Fruit fly (Drosophila melanogaster): ENCODE measurements around the gene CG34288.

The CG34288 gene

DNA sequence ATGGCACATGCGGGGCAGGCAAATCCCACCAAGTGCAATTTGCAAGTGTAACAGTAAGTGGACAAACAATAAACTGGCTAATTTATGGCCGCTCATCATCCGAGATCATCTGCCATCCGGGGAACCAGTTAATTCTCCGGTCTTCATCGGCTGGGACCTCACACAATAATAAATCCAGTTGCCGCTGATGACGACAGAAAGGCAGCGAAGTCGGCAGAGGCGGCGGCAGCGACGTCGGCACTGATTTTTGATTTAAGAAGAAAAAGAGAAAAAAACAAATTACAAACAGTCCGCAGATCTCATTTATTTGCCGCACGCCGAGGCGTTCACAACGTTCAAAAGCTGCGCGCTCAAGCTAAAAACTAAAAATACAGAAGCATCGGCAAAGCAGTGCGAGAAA is 44.7 kb downstream of the CG34288 start, which contains the start of gene CG13856:
Gene CG13856, plus strand, starts transcription at position 301 of the 400 bp plus-strand sequence.
- TF ChIP-seq CG17806 (tag; optimal IDR thresholded peaks at IDR 0.05) = no peak
- no peak for TF ChIP-seq D1 (tag; optimal IDR thresholded peaks at IDR 0.05)
- no peak for TF ChIP-seq CG8301 (tag; optimal IDR thresholded peaks at IDR 0.05)
- no peak for TF ChIP-seq CG14655 (GFP tag; optimal IDR thresholded peaks at IDR 0.05)
- TF ChIP-seq CG13204 (GFP tag; optimal IDR thresholded peaks at IDR 0.05) = no peak
- no peak for TF ChIP-seq CG32121 (GFP tag; IDR thresholded peaks at IDR 0.05)
- TF ChIP-seq Snoo (tag; optimal IDR thresholded peaks at IDR 0.05) = no peak
- TF ChIP-seq CG9948 (tag; optimal IDR thresholded peaks at IDR 0.05) = no peak
- TF ChIP-seq Ets98B (GFP tag; IDR thresholded peaks at IDR 0.05) = no peak
- TF ChIP-seq EcR (GFP tag; optimal IDR thresholded peaks at IDR 0.05) = no peak
- TF ChIP-seq CG15710 (tag; optimal IDR thresholded peaks at IDR 0.05) = no peak
- no peak for TF ChIP-seq gl (tag; optimal IDR thresholded peaks at IDR 0.05)
- TF ChIP-seq CG34367 (tag; optimal IDR thresholded peaks at IDR 0.05) = no peak
- TF ChIP-seq fd96Ca (GFP tag; IDR thresholded peaks at IDR 0.05) = no peak
- no peak for TF ChIP-seq CG8159 (tag; optimal IDR thresholded peaks at IDR 0.05)
- TF ChIP-seq CG10348 (GFP tag; IDR thresholded peaks at IDR 0.05) = no peak
- no peak for TF ChIP-seq Pif1B (GFP tag; optimal IDR thresholded peaks at IDR 0.05)
- TF ChIP-seq CG12605 (GFP tag; IDR thresholded peaks at IDR 0.05) = no peak

DNA sequence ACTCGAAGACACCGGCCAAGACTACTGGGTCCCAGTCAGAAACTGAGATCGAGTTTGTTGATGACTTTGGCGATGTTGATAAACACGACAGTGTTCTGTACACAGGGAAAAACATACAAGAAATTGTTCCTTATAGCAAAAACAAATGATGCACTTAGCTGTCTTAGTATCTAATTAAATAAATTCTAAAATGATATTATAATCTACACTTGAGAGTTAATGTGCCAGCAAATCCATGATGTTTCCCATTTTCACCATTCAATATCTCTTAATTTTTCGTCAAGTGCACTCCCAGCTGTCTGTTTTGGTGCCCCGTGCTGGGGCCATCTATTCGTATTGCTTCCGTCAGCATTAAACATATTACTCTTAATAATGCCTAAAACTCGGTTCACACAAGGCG is 46.8 kb downstream of the CG34288 start:
- no peak for TF ChIP-seq CG10348 (GFP tag; IDR thresholded peaks at IDR 0.05)
- TF ChIP-seq Ets98B (GFP tag; IDR thresholded peaks at IDR 0.05) = peak; percentile 69
- TF ChIP-seq Pif1A (GFP tag; optimal IDR thresholded peaks at IDR 0.05) = peak; percentile 61
- no peak for TF ChIP-seq EcR (GFP tag; optimal IDR thresholded peaks at IDR 0.05)
- TF ChIP-seq CG14655 (GFP tag; optimal IDR thresholded peaks at IDR 0.05) = peak; percentile 85
- TF ChIP-seq rn (GFP tag; IDR thresholded peaks at IDR 0.05) = no peak
- TF ChIP-seq CG8301 (tag; optimal IDR thresholded peaks at IDR 0.05) = peak; percentile 85
- no peak for TF ChIP-seq CG12605 (GFP tag; IDR thresholded peaks at IDR 0.05)
- TF ChIP-seq CG9948 (tag; optimal IDR thresholded peaks at IDR 0.05) = peak; percentile 54
- no peak for TF ChIP-seq CG13204 (GFP tag; optimal IDR thresholded peaks at IDR 0.05)
- peak; percentile 79; the same call in 2 of the 3 replicates for TF ChIP-seq CG4496 (GFP tag; IDR thresholded peaks at IDR 0.05)
- no peak for TF ChIP-seq CG15710 (tag; optimal IDR thresholded peaks at IDR 0.05)
- TF ChIP-seq CG34367 (tag; optimal IDR thresholded peaks at IDR 0.05) = no peak
- no peak for TF ChIP-seq CG17806 (tag; optimal IDR thresholded peaks at IDR 0.05)
- TF ChIP-seq CG8159 (tag; optimal IDR thresholded peaks at IDR 0.05) = peak; percentile 23
- TF ChIP-seq Pif1B (GFP tag; optimal IDR thresholded peaks at IDR 0.05) = peak; percentile 43
- no peak for TF ChIP-seq fd96Ca (GFP tag; IDR thresholded peaks at IDR 0.05)
- TF ChIP-seq D1 (tag; optimal IDR thresholded peaks at IDR 0.05) = no peak
- TF ChIP-seq Snoo (tag; optimal IDR thresholded peaks at IDR 0.05) = no peak
- peak; percentile 57; the same call in 1 of the 2 replicates for TF ChIP-seq CG32121 (GFP tag; IDR thresholded peaks at IDR 0.05)
- TF ChIP-seq gl (tag; optimal IDR thresholded peaks at IDR 0.05) = no peak

DNA sequence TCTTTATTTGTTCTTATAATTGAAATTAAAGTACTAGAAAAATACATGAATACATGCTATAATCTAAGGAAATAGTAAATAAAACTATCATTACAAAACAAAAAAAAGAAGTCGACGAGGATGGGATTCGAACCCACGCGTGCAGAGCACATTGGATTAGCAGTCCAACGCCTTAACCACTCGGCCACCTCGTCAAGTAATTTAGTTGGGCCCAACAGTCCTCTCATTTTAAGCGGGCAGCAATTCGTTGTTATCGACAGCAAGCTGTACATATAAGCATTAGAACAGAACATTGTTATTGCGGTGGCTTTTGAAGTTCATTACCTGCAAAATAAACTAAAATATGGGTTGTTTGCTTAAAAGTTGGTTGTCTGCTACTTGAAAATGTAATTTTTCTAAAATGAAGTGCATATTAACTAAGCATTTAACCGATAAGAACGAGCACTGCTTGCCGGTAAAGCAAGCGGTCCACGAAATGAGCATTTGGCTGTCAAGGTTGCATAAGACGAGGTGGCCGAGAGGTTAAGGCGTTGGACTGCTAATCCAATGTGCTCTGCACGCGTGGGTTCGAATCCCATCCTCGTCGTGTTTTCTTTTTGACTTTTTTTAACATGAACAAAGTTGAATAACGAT is 49.9 kb downstream of the CG34288 start:
- no peak for TF ChIP-seq CG4496 (GFP tag; IDR thresholded peaks at IDR 0.05)
- no peak for TF ChIP-seq CG9948 (tag; optimal IDR thresholded peaks at IDR 0.05)
- no peak for TF ChIP-seq rn (GFP tag; IDR thresholded peaks at IDR 0.05)
- TF ChIP-seq fd96Ca (GFP tag; IDR thresholded peaks at IDR 0.05) = no peak
- no peak for TF ChIP-seq CG8301 (tag; optimal IDR thresholded peaks at IDR 0.05)
- TF ChIP-seq CG13204 (GFP tag; optimal IDR thresholded peaks at IDR 0.05) = no peak
- no peak for TF ChIP-seq CG10348 (GFP tag; IDR thresholded peaks at IDR 0.05)
- no peak for TF ChIP-seq CG15710 (tag; optimal IDR thresholded peaks at IDR 0.05)
- no peak for TF ChIP-seq Pif1A (GFP tag; optimal IDR thresholded peaks at IDR 0.05)
- TF ChIP-seq CG14655 (GFP tag; optimal IDR thresholded peaks at IDR 0.05) = no peak

Measured in whole organism, pupa.